Fruit fly (Drosophila melanogaster): Measurements from ENCODE around the gene ImpE2.

The ImpE2 gene

dm6 chr3L:3518512-3519492 is 6.3 kb upstream of the ImpE2 start (continued):
- peak; percentile 52 for TF ChIP-seq CG15601 (tag; optimal IDR thresholded peaks at IDR 0.05)
- TF ChIP-seq Dbx (GFP tag; IDR thresholded peaks at IDR 0.05), result no peak; the same call in 2 of the 3 replicates

- TF ChIP-seq CG30431 (GFP tag; optimal IDR thresholded peaks at IDR 0.05), result peak; percentile 67
- TF ChIP-seq CG5953 (GFP tag; IDR thresholded peaks at IDR 0.05), result peak; percentile 95
- peak; percentile 51 for TF ChIP-seq CG2116 (GFP tag; optimal IDR thresholded peaks at IDR 0.05)
- TF ChIP-seq CG10209 (GFP tag; optimal IDR thresholded peaks at IDR 0.05), result peak; percentile 87
- peak; percentile 43 for TF ChIP-seq CG6654 (GFP tag; optimal IDR thresholded peaks at IDR 0.05)
- peak; percentile 88 for TF ChIP-seq CG11696 (GFP tag; IDR thresholded peaks at IDR 0.05)
- TF ChIP-seq btn (GFP tag; optimal IDR thresholded peaks at IDR 0.05), result peak; percentile 72
- TF ChIP-seq CG10543 (GFP tag; optimal IDR thresholded peaks at IDR 0.05), result peak; percentile 69
- no peak for TF ChIP-seq pzg (GFP tag; optimal IDR thresholded peaks at IDR 0.05)
- peak; percentile 54 for TF ChIP-seq CG15696 (tag; optimal IDR thresholded peaks at IDR 0.05)
- peak; percentile 10 for TF ChIP-seq crc (GFP tag; optimal IDR thresholded peaks at IDR 0.05)
- TF ChIP-seq CG7556 (GFP tag; optimal IDR thresholded peaks at IDR 0.05), result peak; percentile 90
- TF ChIP-seq tin (GFP tag; optimal IDR thresholded peaks at IDR 0.05), result peak; percentile 88
- TF ChIP-seq Hand (GFP tag; optimal IDR thresholded peaks at IDR 0.05), result peak; percentile 69
- peak; percentile 80 for TF ChIP-seq fd64A (GFP tag; optimal IDR thresholded peaks at IDR 0.05)
- TF ChIP-seq onecut (GFP tag; IDR thresholded peaks at IDR 0.05), result peak; percentile 92
- TF ChIP-seq gfzf (GFP tag; optimal IDR thresholded peaks at IDR 0.05), result peak; percentile 4
- peak; percentile 95 for TF ChIP-seq sens (GFP tag)
- TF ChIP-seq zen2 (GFP tag; IDR thresholded peaks at IDR 0.05; ENCODE audit: partially characterized antibody), result no peak
- TF ChIP-seq CG3281 (GFP tag; optimal IDR thresholded peaks at IDR 0.05), result peak; percentile 87
- TF ChIP-seq HmgD (GFP tag; optimal IDR thresholded peaks at IDR 0.05), result peak; percentile 73
- TF ChIP-seq Adf1 (GFP tag; IDR thresholded peaks at IDR 0.05), result peak; percentile 74
- TF ChIP-seq H2.0 (GFP tag; IDR thresholded peaks at IDR 0.05), result peak; percentile 95
- TF ChIP-seq D (optimal IDR thresholded peaks at IDR 0.05), result no peak
- peak; percentile 80 for TF ChIP-seq D (GFP tag; optimal IDR thresholded peaks at IDR 0.05)
- peak; percentile 87 for TF ChIP-seq Dip3 (GFP tag; optimal IDR thresholded peaks at IDR 0.05)
- no peak for TF ChIP-seq Trl (optimal IDR thresholded peaks at IDR 0.05)
- peak; percentile 84 for TF ChIP-seq Trl (GFP tag; optimal IDR thresholded peaks at IDR 0.05)
- TF ChIP-seq Atf6 (GFP tag; IDR thresholded peaks at IDR 0.05), result peak; percentile 95
- TF ChIP-seq pita (GFP tag; optimal IDR thresholded peaks at IDR 0.05), result no peak
- peak; percentile 76 for TF ChIP-seq gsb-n (tag; optimal IDR thresholded peaks at IDR 0.05)
- peak; percentile 85 for TF ChIP-seq slp2 (GFP tag; optimal IDR thresholded peaks at IDR 0.05)
- TF ChIP-seq CG1832 (GFP tag; optimal IDR thresholded peaks at IDR 0.05), result no peak
- TF ChIP-seq Atf-2 (GFP tag; optimal IDR thresholded peaks at IDR 0.05), result peak; percentile 82
- TF ChIP-seq CG10267 (tag; optimal IDR thresholded peaks at IDR 0.05), result peak; percentile 72
- peak; percentile 53 for TF ChIP-seq Six4 (GFP tag; optimal IDR thresholded peaks at IDR 0.05)
- peak; percentile 79; the same call in 2 of the 3 replicates for TF ChIP-seq zfh1 (GFP tag; IDR thresholded peaks at IDR 0.05)
- TF ChIP-seq CG14014 (GFP tag; IDR thresholded peaks at IDR 0.05), result peak; percentile 97
- TF ChIP-seq ranshi (GFP tag; IDR thresholded peaks at IDR 0.05), result peak; percentile 97
- TF ChIP-seq Kr (GFP tag; optimal IDR thresholded peaks at IDR 0.05), result no peak
- peak; percentile 81 for TF ChIP-seq CG9876 (GFP tag; optimal IDR thresholded peaks at IDR 0.05)
- peak; percentile 73 for TF ChIP-seq CG17568 (GFP tag; optimal IDR thresholded peaks at IDR 0.05)
- TF ChIP-seq Gsc (GFP tag; IDR thresholded peaks at IDR 0.05), result no peak
- no peak for TF ChIP-seq luna (GFP tag; optimal IDR thresholded peaks at IDR 0.05)
- TF ChIP-seq CG14667 (GFP tag; IDR thresholded peaks at IDR 0.05), result peak; percentile 91
- TF ChIP-seq insv (GFP tag; optimal IDR thresholded peaks at IDR 0.05), result peak in 1 of 2 experiments; percentile 17
These were observed 5.4 kb upstream of the ImpE2 start for dm6 chr3L:3517894-3518293.

All from whole organism, embryonic.